Worm (Caenorhabditis elegans) whole organism, L4/young adult: ENCODE data around the gene col-147.

Experiments
- W03F9.2 ChIP-seq: fragments of 150-350 bp; optimal IDR thresholded peaks from 2 replicates; lab custom pipeline; 2014; ENCODE audit warnings: missing biosample characterization, missing genetic modification characterization
- dao-5 ChIP-seq: sonication (generic microtip); optimal IDR thresholded peaks from 2 replicates; lab custom pipeline; 2016; ENCODE audit warnings: missing genotype, missing genetic modification characterization, moderate library complexity, missing compliant biosample characterization
- him-1 ChIP-seq: sonication (generic microtip); optimal IDR thresholded peaks from 2 replicates; lab custom pipeline; 2016; ENCODE audit warnings: missing genotype, missing genetic modification reagents, missing genetic modification characterization, missing compliant biosample characterization

col-147 gene

DNA sequence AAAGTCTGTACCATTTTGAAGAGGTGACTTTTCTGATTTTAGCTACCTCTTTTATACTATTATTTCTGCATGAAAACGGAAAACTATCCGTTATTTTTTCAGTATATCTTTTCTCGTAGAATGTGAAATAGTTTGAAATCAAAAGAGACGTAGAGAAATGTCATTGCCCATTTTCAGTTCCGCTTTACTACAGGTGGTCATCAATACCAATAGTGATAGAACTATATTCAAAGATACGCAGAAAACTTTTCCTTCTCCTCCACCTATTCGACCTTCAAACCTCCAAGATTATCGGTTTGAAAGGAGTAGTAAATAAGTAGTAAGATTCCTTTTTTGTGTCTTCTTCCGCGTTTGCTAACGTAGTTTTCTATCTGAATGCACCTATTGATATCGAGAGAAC is at the start of gene col-147:
Gene col-147 (minus strand): TSS at position 26 of the 400 bp plus-strand sequence.
- TF ChIP-seq W03F9.2 (tag; lab: Kevin White, UChicago): no peak
- no peak for TF ChIP-seq dao-5 (tag; lab: Kevin White, UChicago)
- TF ChIP-seq him-1 (tag; lab: Kevin White, UChicago): no peak

- TF ChIP-seq W03F9.2 (tag; lab: Kevin White, UChicago): no peak
- no peak for TF ChIP-seq dao-5 (tag; lab: Kevin White, UChicago)
- no peak for TF ChIP-seq him-1 (tag; lab: Kevin White, UChicago)
Observed at ce11 chrV:9680260-9680659, 47.1 kb upstream of the col-147 start.

DNA sequence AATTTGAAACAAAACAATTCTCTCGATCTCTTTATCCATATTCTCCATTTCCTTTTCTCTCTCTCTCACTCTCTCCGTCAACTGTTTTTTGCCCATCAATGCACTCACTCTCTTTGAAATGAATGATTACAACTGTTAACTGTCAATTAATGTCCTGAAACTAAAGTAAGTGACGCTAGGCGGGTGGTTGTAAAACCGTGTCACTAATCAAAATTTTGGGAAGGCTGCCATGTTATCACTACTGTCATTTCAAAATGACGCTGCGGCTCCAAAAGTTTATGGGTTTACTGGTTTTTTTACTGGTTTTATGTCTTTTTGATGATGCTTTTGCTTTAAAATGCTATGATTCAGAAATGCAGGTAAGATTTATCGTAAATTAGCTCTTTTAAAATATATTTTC is 46.0 kb upstream of the col-147 start, which contains the start of gene ZK287.9:
Gene ZK287.9 (plus strand): TSS at position 192 of the 400 bp plus-strand sequence.
- TF ChIP-seq him-1 (tag; lab: Kevin White, UChicago): no peak
- TF ChIP-seq dao-5 (tag; lab: Kevin White, UChicago): no peak
- no peak for TF ChIP-seq W03F9.2 (tag; lab: Kevin White, UChicago)

ce11 chrV:9677977-9678376 is 44.8 kb upstream of the col-147 start, which contains the start of gene cthd-1:
TSS of gene cthd-1 (plus strand) at chrV:9678277.
- no peak for TF ChIP-seq him-1 (tag; lab: Kevin White, UChicago)

- TF ChIP-seq W03F9.2 (tag; lab: Kevin White, UChicago) (no peak), dao-5 (tag; lab: Kevin White, UChicago) (no peak), him-1 (tag; lab: Kevin White, UChicago) (no peak)
Observed at ce11 chrV:9673199-9673843, 40.2 kb upstream of the col-147 start, which contains the start of gene sulp-8. TSS of gene sulp-8 (minus strand) at chrV:9673667.

- TF ChIP-seq him-1 (tag; lab: Kevin White, UChicago) (no peak), W03F9.2 (tag; lab: Kevin White, UChicago) (no peak), dao-5 (tag; lab: Kevin White, UChicago) (no peak)
Observed at ce11 chrV:9672495-9672894, 39.4 kb upstream of the col-147 start.

DNA sequence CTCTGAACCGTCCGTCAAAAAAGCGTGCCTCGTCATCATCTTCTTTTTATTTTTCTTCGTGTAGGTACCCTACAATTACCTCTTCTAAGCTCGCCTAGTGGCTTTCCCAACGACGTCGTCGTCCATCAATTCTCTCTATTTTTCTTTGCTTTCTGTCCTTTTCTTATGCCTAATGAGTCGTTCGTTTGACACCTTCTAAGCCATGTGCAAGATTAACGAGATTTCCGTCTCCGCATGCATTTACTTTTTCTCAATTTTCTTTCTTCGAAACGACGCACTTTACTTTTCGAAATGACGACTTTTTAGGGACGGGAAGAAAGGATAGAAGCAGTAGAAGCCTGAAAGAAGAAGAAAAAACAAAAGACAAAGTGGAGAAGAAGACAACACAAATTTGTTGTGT is 33.3 kb upstream of the col-147 start, which contains the start of gene ZK287.1:
Gene ZK287.1 (plus strand): TSS at position 301 of the 400 bp plus-strand sequence.
- no peak for TF ChIP-seq him-1 (tag; lab: Kevin White, UChicago)
- TF ChIP-seq W03F9.2 (tag; lab: Kevin White, UChicago): no peak
- TF ChIP-seq dao-5 (tag; lab: Kevin White, UChicago): no peak

- TF ChIP-seq W03F9.2 (tag; lab: Kevin White, UChicago) (no peak), him-1 (tag; lab: Kevin White, UChicago) (peak; percentile 58)
Observed at ce11 chrV:9664620-9665019, 31.5 kb upstream of the col-147 start.

- TF ChIP-seq W03F9.2 (tag; lab: Kevin White, UChicago) (no peak), him-1 (tag; lab: Kevin White, UChicago) (no peak), dao-5 (tag; lab: Kevin White, UChicago) (no peak)
Observed at ce11 chrV:9663948-9664347, 30.8 kb upstream of the col-147 start.

- TF ChIP-seq W03F9.2 (tag; lab: Kevin White, UChicago): no peak
- no peak for TF ChIP-seq dao-5 (tag; lab: Kevin White, UChicago)
- TF ChIP-seq him-1 (tag; lab: Kevin White, UChicago): no peak
Observed at ce11 chrV:9661514-9661913, 28.4 kb upstream of the col-147 start, which contains the start of gene pitr-4. TSS of gene pitr-4 (minus strand) at chrV:9661614.

DNA sequence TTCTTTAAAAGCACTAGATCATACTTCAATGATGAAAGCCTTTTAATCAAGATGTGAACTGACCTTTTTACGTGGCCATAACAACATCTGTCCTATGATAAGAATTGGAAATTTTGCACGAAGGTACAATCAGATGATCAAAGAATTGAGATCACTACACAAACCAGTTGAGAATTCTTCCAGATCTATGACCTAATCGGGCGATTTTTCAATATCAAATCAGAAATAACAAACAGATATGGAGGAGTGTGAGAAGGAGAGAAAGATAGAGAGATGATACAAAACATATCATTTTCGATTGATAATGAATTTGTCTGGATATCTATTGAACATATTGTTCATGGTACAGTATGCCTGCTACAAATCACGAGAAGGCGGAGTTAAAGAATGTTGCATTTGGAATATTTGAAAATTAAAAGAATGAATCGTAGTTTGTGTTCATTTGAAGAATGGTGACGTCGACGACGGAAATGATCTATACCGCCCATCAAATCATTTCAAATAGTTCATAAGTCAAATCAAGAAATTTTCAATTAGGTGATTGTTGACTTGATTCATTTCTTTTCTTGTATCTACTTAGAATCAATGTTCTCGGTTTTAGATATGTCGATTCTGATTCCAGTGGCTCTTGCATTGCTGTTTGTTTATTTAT is 21.1 kb upstream of the col-147 start, which contains the start of gene cyp-29A4:
Gene cyp-29A4 (plus strand): TSS at position 602 of the 652 bp plus-strand sequence.
- TF ChIP-seq W03F9.2 (tag; lab: Kevin White, UChicago) (no peak), him-1 (tag; lab: Kevin White, UChicago) (no peak), dao-5 (tag; lab: Kevin White, UChicago) (no peak)

- TF ChIP-seq W03F9.2 (tag; lab: Kevin White, UChicago) (no peak), him-1 (tag; lab: Kevin White, UChicago) (no peak), dao-5 (tag; lab: Kevin White, UChicago) (no peak)
Observed at ce11 chrV:9651294-9651693, 18.2 kb upstream of the col-147 start, which contains the start of gene T06E4.21. TSS of gene T06E4.21 (plus strand) at chrV:9651594.

DNA sequence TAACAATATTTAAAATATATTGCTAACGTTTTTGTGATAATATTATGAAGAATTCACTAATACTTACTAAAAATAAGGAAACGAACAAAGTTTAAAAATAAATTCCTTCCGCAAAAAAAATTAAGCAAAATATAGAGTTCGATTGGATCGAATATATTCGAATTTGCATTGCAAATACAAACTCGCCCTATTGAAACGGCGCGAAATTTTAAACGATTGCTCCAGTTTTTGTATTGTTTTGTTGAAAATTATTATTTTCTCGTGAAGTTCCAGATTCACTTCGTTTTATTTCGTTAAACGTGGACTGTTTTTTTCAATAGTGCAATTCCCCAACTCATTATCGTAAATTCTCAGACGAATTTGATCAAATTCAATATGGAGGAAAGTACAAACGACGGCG is 12.4 kb upstream of the col-147 start, which contains the start of the genes atl-1 and hcp-2:
Gene atl-1 (minus strand): TSS at position 89 of the 400 bp plus-strand sequence.
Gene hcp-2 (plus strand): TSS at position 353 of the 400 bp plus-strand sequence.
- TF ChIP-seq dao-5 (tag; lab: Kevin White, UChicago) (no peak), W03F9.2 (tag; lab: Kevin White, UChicago) (no peak), him-1 (tag; lab: Kevin White, UChicago) (no peak)
